Fruit fly (Drosophila melanogaster) whole organism, prepupa: ENCODE data around the gene Mo25.

Experiments
- CG16779 ChIP-seq: fragments of 200-800 bp; sonication (Bioruptor generic); optimal IDR thresholded peaks from 3 replicates; lab custom pipeline; 2017; ENCODE audit warnings: missing biosample characterization, mild to moderate bottlenecking, missing genetic modification characterization
- CG6854 ChIP-seq: fragments of 200-800 bp; sonication (Bioruptor generic); optimal IDR thresholded peaks from 2 replicates; lab custom pipeline; 2017; ENCODE audit warnings: missing biosample characterization, mild to moderate bottlenecking, missing genetic modification characterization
- CG8319 ChIP-seq: fragments of 200-800 bp; sonication (Bioruptor generic); optimal IDR thresholded peaks from 3 replicates; lab custom pipeline; 2016; ENCODE audit warnings: missing biosample characterization, missing genetic modification characterization
- Eip75B ChIP-seq: fragments of 200-800 bp; sonication (Bioruptor generic); optimal IDR thresholded peaks from 3 replicates; lab custom pipeline; 2016; ENCODE audit warnings: missing biosample characterization, missing genetic modification characterization
- Eip93F ChIP-seq: fragments of 200-800 bp; sonication (Bioruptor generic); optimal IDR thresholded peaks from 2 replicates; lab custom pipeline; 2016; ENCODE audit warnings: missing biosample characterization, mild to moderate bottlenecking, missing genetic modification characterization
- Hr4 ChIP-seq: fragments of 200-800 bp; sonication (Bioruptor generic); optimal IDR thresholded peaks from 3 replicates; lab custom pipeline; 2016; ENCODE audit warnings: missing biosample characterization, missing genetic modification characterization
- Lpt ChIP-seq: fragments of 200-800 bp; sonication (Bioruptor generic); optimal IDR thresholded peaks from 3 replicates; lab custom pipeline; 2016; ENCODE audit warnings: missing biosample characterization, missing genetic modification characterization
- OdsH ChIP-seq: fragments of 200-800 bp; sonication (Bioruptor generic); optimal IDR thresholded peaks from 3 replicates; lab custom pipeline; 2016; ENCODE audit warnings: missing biosample characterization, missing genetic modification characterization
- dsx ChIP-seq: fragments of 200-800 bp; optimal IDR thresholded peaks from 3 replicates; lab custom pipeline; 2019; ENCODE audit warnings: missing biosample characterization, mild to moderate bottlenecking, missing genetic modification characterization, moderate library complexity; ENCODE audit not compliant: poor library complexity, severe bottlenecking
- net ChIP-seq: fragments of 200-800 bp; sonication (Bioruptor generic); optimal IDR thresholded peaks from 3 replicates; lab custom pipeline; 2016; ENCODE audit warnings: missing biosample characterization, missing genetic modification characterization
- topi ChIP-seq: fragments of 200-800 bp; sonication (Bioruptor generic); optimal IDR thresholded peaks from 3 replicates; lab custom pipeline; 2016; ENCODE audit warnings: missing biosample characterization, missing genetic modification characterization

- TF ChIP-seq Lpt (no peak), CG8319 (no peak), OdsH (GFP tag; lab: Kevin White, UChicago) (no peak), net (no peak), Eip75B (no peak), dsx (GFP tag; lab: Kevin White, UChicago) (no peak), Eip93F (no peak), CG6854 (GFP tag; lab: Kevin White, UChicago) (no peak), topi (no peak), CG16779 (tag; lab: Kevin White, UChicago) (no peak), Hr4 (GFP tag; lab: Kevin White, UChicago) (no peak)
Measured at dm6 chr3L:16664146-16664722, 49.0 kb upstream of the Mo25 start.
